Fruit fly (Drosophila melanogaster) whole organism, embryonic: ENCODE data around the gene Fas3.

Experiments
- BEAF-32 ChIP-seq: fragments of 200-800 bp; sonication (Bioruptor generic); optimal IDR thresholded peaks from 3 replicates; lab custom pipeline; 2017; ENCODE audit warnings: missing biosample characterization, missing genetic modification characterization, mild to moderate bottlenecking, moderate library complexity, missing genetic modification reagents
- CG1024 ChIP-seq: fragments of 200-800 bp; sonication (Bioruptor generic); IDR thresholded peaks from 2 replicates; pipeline ENCODE4 v1.3.6; 2022; ENCODE audit warnings: missing biosample characterization, missing genetic modification characterization
- CG10462 ChIP-seq: fragments of 200-800 bp; sonication (Bioruptor generic); optimal IDR thresholded peaks from 2 replicates; lab custom pipeline; 2016; ENCODE audit warnings: missing biosample characterization, missing genetic modification characterization
- CG12769 ChIP-seq: fragments of 200-800 bp; sonication (Bioruptor generic); optimal IDR thresholded peaks from 2 replicates; lab custom pipeline; 2019; ENCODE audit warnings: missing biosample characterization, mild to moderate bottlenecking, missing genetic modification characterization, moderate library complexity
- CG14441 ChIP-seq: fragments of 200-800 bp; sonication (Bioruptor generic); IDR thresholded peaks from 2 replicates; pipeline ENCODE4 v1.3.6; 2022; ENCODE audit warnings: missing biosample characterization, missing genetic modification characterization
- CG1603 ChIP-seq: fragments of 200-800 bp; sonication (Bioruptor generic); optimal IDR thresholded peaks from 2 replicates; lab custom pipeline; 2019; ENCODE audit warnings: missing biosample characterization, mild to moderate bottlenecking, missing genetic modification characterization, moderate library complexity
- CG16813 ChIP-seq: fragments of 200-800 bp; sonication (Bioruptor generic); IDR thresholded peaks from 3 replicates; pipeline ENCODE4 v1.3.6; 2022; ENCODE audit warnings: missing biosample characterization, missing genetic modification characterization; ENCODE audit not compliant: partially characterized antibody
- CG16815 ChIP-seq: fragments of 200-800 bp; sonication (Bioruptor generic); optimal IDR thresholded peaks from 3 replicates; lab custom pipeline; 2017; ENCODE audit warnings: missing biosample characterization, mild to moderate bottlenecking, missing genetic modification characterization
- CG2199 ChIP-seq: fragments of 200-800 bp; sonication (Bioruptor generic); IDR thresholded peaks from 3 replicates; pipeline ENCODE4 v1.3.6; 2022; ENCODE audit warnings: missing biosample characterization, missing genetic modification characterization
- CG3065 ChIP-seq: fragments of 200-800 bp; sonication (Bioruptor generic); optimal IDR thresholded peaks from 2 replicates; lab custom pipeline; 2016; ENCODE audit warnings: missing biosample characterization, missing genetic modification characterization
- CG4282 ChIP-seq: fragments of 200-800 bp; sonication (Bioruptor generic); optimal IDR thresholded peaks from 2 replicates; lab custom pipeline; 2016; ENCODE audit warnings: missing biosample characterization, missing genetic modification characterization
- CG4424 ChIP-seq: fragments of 200-800 bp; sonication (Bioruptor generic); optimal IDR thresholded peaks from 3 replicates; lab custom pipeline; 2016; ENCODE audit warnings: missing biosample characterization, missing genetic modification characterization
- D ChIP-seq, 2 experiments: fragments of 200-800 bp in 1 of 2; fragments of >200 bp in 1 of 2; sonication (Bioruptor generic) in 1 of 2; optimal IDR thresholded peaks; 2 replicates in 1 of 2; 3 replicates in 1 of 2; lab custom pipeline; 2017; ENCODE audit warnings: mild to moderate bottlenecking in 1 of 2, missing biosample characterization in 1 of 2, missing genetic modification characterization in 1 of 2, missing genetic modification reagents in 1 of 2
- Drgx ChIP-seq: fragments of 200-800 bp; sonication (Bioruptor generic); IDR thresholded peaks from 2 replicates; pipeline ENCODE4 v1.3.6; 2022; ENCODE audit warnings: missing biosample characterization, missing genetic modification characterization
- Hand ChIP-seq: fragments of 200-800 bp; sonication (Bioruptor generic); optimal IDR thresholded peaks from 2 replicates; lab custom pipeline; 2017; ENCODE audit warnings: mild to moderate bottlenecking, missing biosample characterization, missing genetic modification reagents, missing genetic modification characterization
- Nf-YA ChIP-seq: fragments of 200-800 bp; sonication (Bioruptor generic); IDR thresholded peaks from 2 replicates; pipeline ENCODE4 v1.3.6; 2022; ENCODE audit warnings: missing biosample characterization, missing genetic modification characterization
- Nf-YB ChIP-seq: fragments of 200-800 bp; sonication (Bioruptor generic); optimal IDR thresholded peaks from 3 replicates; lab custom pipeline; 2019; ENCODE audit warnings: missing biosample characterization, mild to moderate bottlenecking, missing genetic modification characterization, moderate library complexity
- Sox102F ChIP-seq: fragments of 200-800 bp; sonication (Bioruptor generic); optimal IDR thresholded peaks from 2 replicates; lab custom pipeline; 2018; ENCODE audit warnings: missing biosample characterization, mild to moderate bottlenecking, missing genetic modification characterization, moderate library complexity
- abd-A ChIP-seq: fragments of 200-800 bp; sonication (Bioruptor generic); optimal IDR thresholded peaks from 3 replicates; lab custom pipeline; 2019; ENCODE audit warnings: missing biosample characterization, mild to moderate bottlenecking, missing genetic modification characterization, moderate library complexity
- ap ChIP-seq: fragments of 200-800 bp; sonication (Bioruptor generic); IDR thresholded peaks from 2 replicates; pipeline ENCODE4 v1.3.6; 2022; ENCODE audit warnings: missing biosample characterization, missing genetic modification characterization
- bcd ChIP-seq: fragments of 200-800 bp; sonication (Bioruptor generic); optimal IDR thresholded peaks from 2 replicates; lab custom pipeline; 2017; ENCODE audit warnings: missing biosample characterization, mild to moderate bottlenecking, missing genetic modification characterization
- bsh ChIP-seq, 2 experiments: fragments of 200-800 bp; sonication (Bioruptor generic); optimal IDR thresholded peaks; 2 replicates each; lab custom pipeline; 2017 to 2018; ENCODE audit warnings: mild to moderate bottlenecking in 2 of 2, missing biosample characterization in 2 of 2, missing genetic modification characterization in 2 of 2, moderate library complexity in 1 of 2
- cato ChIP-seq: fragments of 200-800 bp; sonication (Bioruptor generic); optimal IDR thresholded peaks from 2 replicates; lab custom pipeline; 2016; ENCODE audit warnings: missing biosample characterization, missing genetic modification characterization, borderline replicate concordance
- chm ChIP-seq: fragments of 200-800 bp; sonication (Bioruptor generic); IDR thresholded peaks from 2 replicates; pipeline ENCODE4 v1.3.6; 2022; ENCODE audit warnings: missing biosample characterization, missing genetic modification characterization
- ci ChIP-seq: fragments of 200-800 bp; sonication (Bioruptor generic); IDR thresholded peaks from 3 replicates; pipeline ENCODE4 v1.3.6; 2022; ENCODE audit warnings: missing biosample characterization, missing genetic modification characterization
- crol ChIP-seq: fragments of 200-800 bp; sonication (Bioruptor generic); IDR thresholded peaks from 2 replicates; pipeline ENCODE4 v1.3.6; 2022; ENCODE audit warnings: missing biosample characterization, missing genetic modification characterization
- crp ChIP-seq, 2 experiments: fragments of 200-800 bp; sonication (Bioruptor generic); optimal IDR thresholded peaks; 2 replicates in 1 of 2; 3 replicates in 1 of 2; lab custom pipeline; 2017; ENCODE audit warnings: missing biosample characterization in 2 of 2, missing genetic modification characterization in 2 of 2, mild to moderate bottlenecking in 1 of 2, moderate library complexity in 1 of 2
- cwo ChIP-seq: fragments of 200-800 bp; sonication (Bioruptor generic); optimal IDR thresholded peaks from 3 replicates; lab custom pipeline; 2017; ENCODE audit warnings: missing biosample characterization, missing genetic modification characterization, mild to moderate bottlenecking, moderate library complexity, missing genetic modification reagents
- dmrt11E ChIP-seq: fragments of 200-800 bp; sonication (Bioruptor generic); optimal IDR thresholded peaks from 3 replicates; lab custom pipeline; 2018; ENCODE audit warnings: missing biosample characterization, mild to moderate bottlenecking, missing genetic modification characterization, moderate library complexity
- gsb ChIP-seq: fragments of 200-800 bp; sonication (Bioruptor generic); IDR thresholded peaks from 2 replicates; pipeline ENCODE4 v1.3.6; 2022; ENCODE audit warnings: missing biosample characterization, missing genetic modification characterization
- gsb-n ChIP-seq: fragments of 200-800 bp; sonication (Bioruptor generic); optimal IDR thresholded peaks from 3 replicates; lab custom pipeline; 2018; ENCODE audit warnings: missing biosample characterization, mild to moderate bottlenecking, missing genetic modification characterization
- h ChIP-seq: fragments of >200 bp; optimal IDR thresholded peaks from 2 replicates; lab custom pipeline; 2017
- hbn ChIP-seq: fragments of 200-800 bp; sonication (Bioruptor generic); IDR thresholded peaks from 2 replicates; pipeline ENCODE4 v1.3.6; 2022; ENCODE audit warnings: missing biosample characterization, missing genetic modification characterization; ENCODE audit not compliant: partially characterized antibody
- insv ChIP-seq, 2 experiments: fragments of 200-800 bp; sonication (Bioruptor generic); optimal IDR thresholded peaks; 3 replicates each; lab custom pipeline; 2016 to 2018; ENCODE audit warnings: missing biosample characterization in 2 of 2, missing genetic modification characterization in 2 of 2
- knrl ChIP-seq: fragments of 200-800 bp; sonication (Bioruptor generic); IDR thresholded peaks from 3 replicates; pipeline ENCODE4 v1.3.6; 2022; ENCODE audit warnings: missing biosample characterization, missing genetic modification characterization; ENCODE audit not compliant: partially characterized antibody
- odd ChIP-seq: fragments of 200-800 bp; sonication (Bioruptor generic); optimal IDR thresholded peaks from 2 replicates; lab custom pipeline; 2017; ENCODE audit warnings: missing biosample characterization, mild to moderate bottlenecking, missing genetic modification characterization
- pho ChIP-seq: fragments of 200-800 bp; sonication (Bioruptor generic); optimal IDR thresholded peaks from 2 replicates; lab custom pipeline; 2016; ENCODE audit warnings: missing biosample characterization, missing genetic modification characterization
- sens ChIP-seq: fragments of 200-800 bp; sonication (Bioruptor generic); peaks from one replicate; lab custom pipeline; 2016; ENCODE audit warnings: missing biosample characterization, missing genetic modification characterization
- stc ChIP-seq: fragments of 200-800 bp; sonication (Bioruptor generic); IDR thresholded peaks from 2 replicates; pipeline ENCODE4 v1.3.6; 2022; ENCODE audit warnings: missing biosample characterization, missing genetic modification characterization
- tna ChIP-seq: fragments of 200-800 bp; sonication (Bioruptor generic); IDR thresholded peaks from 2 replicates; pipeline ENCODE4 v1.3.6; 2022; ENCODE audit warnings: missing biosample characterization, missing genetic modification characterization; ENCODE audit not compliant: partially characterized antibody
- trem ChIP-seq: fragments of 200-800 bp; optimal IDR thresholded peaks from 3 replicates; lab custom pipeline; 2019; ENCODE audit warnings: missing biosample characterization, mild to moderate bottlenecking, missing genetic modification characterization, moderate library complexity
- twi ChIP-seq: fragments of 200-800 bp; optimal IDR thresholded peaks from 2 replicates; lab custom pipeline; 2019; ENCODE audit warnings: missing biosample characterization, mild to moderate bottlenecking, missing genetic modification characterization, moderate library complexity
- tx ChIP-seq: fragments of 200-800 bp; sonication (Bioruptor generic); optimal IDR thresholded peaks from 2 replicates; lab custom pipeline; 2016; ENCODE audit warnings: missing biosample characterization, missing genetic modification characterization

The Fas3 gene

dm6 chr2L:18335641-18336040 is 15.7 kb downstream of the Fas3 start (continued):
- TF ChIP-seq CG10462 (GFP tag; lab: Kevin White, UChicago) (no peak), h (lab: Kevin White, UChicago) (no peak), CG1024 (GFP tag; lab: Robert Waterston, UW) (0 out of 2 replicates have a peak, but pooled peaks have one; percentile 6)

dm6 chr2L:18336531-18336930 is 16.6 kb downstream of the Fas3 start:
- TF ChIP-seq odd (GFP tag; lab: Kevin White, UChicago) (no peak), abd-A (tag; lab: Kevin White, UChicago) (no peak), D (optimal IDR thresholded peaks at IDR 0.05; lab: Kevin White, UChicago) (peak; percentile 26), D (GFP tag; optimal IDR thresholded peaks at IDR 0.05; lab: Kevin White, UChicago) (no peak), CG2199 (peak; percentile 60; the same call in 1 of the 3 replicates), chm (GFP tag; lab: Robert Waterston, UW) (0 out of 2 replicates have a peak, but pooled peaks have one; percentile 20), sens (GFP tag; lab: Kevin White, UChicago) (peak; percentile 61), trem (no peak), Nf-YB (no peak), stc (GFP tag; lab: Robert Waterston, UW) (no peak), twi (peak; percentile 78), insv (GFP tag; optimal IDR thresholded peaks at IDR 0.05; lab: Kevin White, UChicago) (no peak)

dm6 chr2L:18340921-18341320 is 21.0 kb downstream of the Fas3 start:
- TF ChIP-seq ci (GFP tag; lab: Robert Waterston, UW), result 0 out of 3 replicates have a peak, but pooled peaks have one; percentile 23
- 0 out of 2 replicates have a peak, but pooled peaks have one; percentile 8 for TF ChIP-seq ap
- TF ChIP-seq CG16813 (GFP tag; lab: Robert Waterston, UW), result no peak
- TF ChIP-seq Sox102F (GFP tag; lab: Kevin White, UChicago), result peak; percentile 39
- peak; percentile 92 for TF ChIP-seq Drgx (GFP tag; lab: Robert Waterston, UW)
- no peak for TF ChIP-seq knrl (GFP tag; lab: Robert Waterston, UW)
- TF ChIP-seq bsh (GFP tag; optimal IDR thresholded peaks at IDR 0.05; lab: Kevin White, UChicago), result peak in 1 of 2 experiments; percentile 14
- peak; percentile 49; the same call in 1 of the 2 replicates for TF ChIP-seq crol
- peak; percentile 19 for TF ChIP-seq CG1603 (tag; lab: Kevin White, UChicago)
- TF ChIP-seq h (lab: Kevin White, UChicago), result no peak
- no peak for TF ChIP-seq insv (GFP tag; optimal IDR thresholded peaks at IDR 0.05; lab: Kevin White, UChicago)

- TF ChIP-seq sens (GFP tag; lab: Kevin White, UChicago), result peak; percentile 50
- peak; percentile 73 for TF ChIP-seq Drgx (GFP tag; lab: Robert Waterston, UW)
- TF ChIP-seq hbn (GFP tag; lab: Robert Waterston, UW), result no peak
- TF ChIP-seq bsh (GFP tag; optimal IDR thresholded peaks at IDR 0.05; lab: Kevin White, UChicago), result peak in 1 of 2 experiments; percentile 49
- TF ChIP-seq CG14441 (GFP tag; lab: Robert Waterston, UW), result no peak
- TF ChIP-seq cato (GFP tag; lab: Kevin White, UChicago), result no peak
Observed at dm6 chr2L:18344343-18344742, 24.4 kb downstream of the Fas3 start.

dm6 chr2L:18345194-18345593 is 25.3 kb downstream of the Fas3 start:
- TF ChIP-seq crp (GFP tag; optimal IDR thresholded peaks at IDR 0.05; lab: Kevin White, UChicago) (no peak), Nf-YA (GFP tag; lab: Robert Waterston, UW) (no peak), BEAF-32 (GFP tag; lab: Kevin White, UChicago) (no peak), gsb-n (tag; lab: Kevin White, UChicago) (peak; percentile 48), cwo (no peak), tna (GFP tag; lab: Robert Waterston, UW) (no peak), tx (no peak), Hand (no peak), CG12769 (tag; lab: Kevin White, UChicago) (no peak), gsb (GFP tag; lab: Robert Waterston, UW) (no peak), pho (no peak), Sox102F (GFP tag; lab: Kevin White, UChicago) (peak; percentile 59), CG16815 (GFP tag; lab: Kevin White, UChicago) (no peak), dmrt11E (tag; lab: Kevin White, UChicago) (peak; percentile 56), CG4424 (GFP tag; lab: Kevin White, UChicago) (peak; percentile 29), CG4282 (GFP tag; lab: Kevin White, UChicago) (no peak), CG3065 (GFP tag; lab: Kevin White, UChicago) (no peak), bcd (peak; percentile 16)
